Fruit fly (Drosophila melanogaster) whole organism, prepupa: ENCODE measurements around the gene gskt.
A peak's percentile ranks its signal among the peaks of the same experiment; 100 is the strongest.

Experiments
- Blimp-1 ChIP-seq: fragments of 200-800 bp; sonication (Bioruptor generic); optimal IDR thresholded peaks from 3 replicates; lab custom pipeline; 2017; ENCODE audit warnings: missing biosample characterization, missing genetic modification characterization, mild to moderate bottlenecking, moderate library complexity, missing genetic modification reagents
- CG10631 ChIP-seq: fragments of 200-800 bp; sonication (Bioruptor generic); optimal IDR thresholded peaks from 2 replicates; lab custom pipeline; 2016; ENCODE audit warnings: missing biosample characterization, missing genetic modification characterization
- CG10669 ChIP-seq: fragments of 200-800 bp; sonication (Bioruptor generic); optimal IDR thresholded peaks from 3 replicates; lab custom pipeline; 2018; ENCODE audit warnings: missing biosample characterization, mild to moderate bottlenecking, missing genetic modification characterization, moderate library complexity
- CG11294 ChIP-seq: fragments of 200-800 bp; sonication (Bioruptor generic); IDR thresholded peaks from 2 replicates; pipeline ENCODE4 v1.3.6; 2022; ENCODE audit warnings: missing biosample characterization, missing genetic modification characterization
- CG11762 ChIP-seq: fragments of 200-800 bp; sonication (Bioruptor generic); optimal IDR thresholded peaks from 3 replicates; lab custom pipeline; 2016; ENCODE audit warnings: missing biosample characterization, missing genetic modification characterization; ENCODE audit not compliant: insufficient read depth
- CG11902 ChIP-seq: fragments of 200-800 bp; sonication (Bioruptor generic); optimal IDR thresholded peaks from 3 replicates; lab custom pipeline; 2016; ENCODE audit warnings: missing biosample characterization, missing genetic modification characterization
- CG1621 ChIP-seq: fragments of 200-800 bp; sonication (Bioruptor generic); optimal IDR thresholded peaks from 3 replicates; lab custom pipeline; 2018; ENCODE audit warnings: missing biosample characterization, mild to moderate bottlenecking, missing genetic modification characterization
- CG16779 ChIP-seq: fragments of 200-800 bp; sonication (Bioruptor generic); optimal IDR thresholded peaks from 3 replicates; lab custom pipeline; 2017; ENCODE audit warnings: missing biosample characterization, mild to moderate bottlenecking, missing genetic modification characterization
- CG3032 ChIP-seq: fragments of 200-800 bp; optimal IDR thresholded peaks from 2 replicates; lab custom pipeline; 2019; ENCODE audit warnings: missing biosample characterization, mild to moderate bottlenecking, missing genetic modification characterization, moderate library complexity
- CG31627 ChIP-seq: fragments of 200-800 bp; sonication (Bioruptor generic); optimal IDR thresholded peaks from 3 replicates; lab custom pipeline; 2016; ENCODE audit warnings: missing biosample characterization, missing genetic modification characterization
- CG32006 ChIP-seq: fragments of 200-800 bp; sonication (Bioruptor generic); optimal IDR thresholded peaks from 3 replicates; lab custom pipeline; 2017; ENCODE audit warnings: missing biosample characterization, mild to moderate bottlenecking, missing genetic modification characterization
- CG34406 ChIP-seq: fragments of 200-800 bp; sonication (Bioruptor generic); optimal IDR thresholded peaks from 3 replicates; lab custom pipeline; 2016; ENCODE audit warnings: missing biosample characterization, missing genetic modification characterization
- CG3919 ChIP-seq: fragments of 200-800 bp; sonication (Bioruptor generic); optimal IDR thresholded peaks from 3 replicates; lab custom pipeline; 2016; ENCODE audit warnings: missing biosample characterization, missing genetic modification characterization
- CG4318 ChIP-seq: fragments of 200-800 bp; sonication (Bioruptor generic); optimal IDR thresholded peaks from 3 replicates; lab custom pipeline; 2017; ENCODE audit warnings: missing biosample characterization, mild to moderate bottlenecking, missing genetic modification characterization
- CG6163 ChIP-seq: fragments of 200-800 bp; sonication (Bioruptor generic); IDR thresholded peaks from 3 replicates; pipeline ENCODE4 v1.3.6; 2022; ENCODE audit warnings: missing biosample characterization, missing genetic modification characterization
- CG6276 ChIP-seq: fragments of 200-800 bp; sonication (Bioruptor generic); optimal IDR thresholded peaks from 2 replicates; lab custom pipeline; 2017; ENCODE audit warnings: missing biosample characterization, mild to moderate bottlenecking, missing genetic modification characterization
- CG6792 ChIP-seq: fragments of 200-800 bp; sonication (Bioruptor generic); optimal IDR thresholded peaks from 3 replicates; lab custom pipeline; 2016; ENCODE audit warnings: missing biosample characterization, missing genetic modification characterization
- CG6808 ChIP-seq: fragments of 200-800 bp; sonication (Bioruptor generic); optimal IDR thresholded peaks from 3 replicates; lab custom pipeline; 2017; ENCODE audit warnings: missing biosample characterization, missing genetic modification characterization, mild to moderate bottlenecking, moderate library complexity, missing genetic modification reagents
- CG7368 ChIP-seq: fragments of 200-800 bp; sonication (Bioruptor generic); optimal IDR thresholded peaks from 3 replicates; lab custom pipeline; 2016; ENCODE audit warnings: missing biosample characterization, missing genetic modification characterization
- CG8119 ChIP-seq: fragments of 200-800 bp; sonication (Bioruptor generic); IDR thresholded peaks from 3 replicates; pipeline ENCODE4 v1.3.6; 2022; ENCODE audit warnings: missing biosample characterization, missing genetic modification characterization
- CG8319 ChIP-seq: fragments of 200-800 bp; sonication (Bioruptor generic); optimal IDR thresholded peaks from 3 replicates; lab custom pipeline; 2016; ENCODE audit warnings: missing biosample characterization, missing genetic modification characterization
- CG8632 ChIP-seq: fragments of 200-800 bp; sonication (Bioruptor generic); optimal IDR thresholded peaks from 3 replicates; lab custom pipeline; 2016; ENCODE audit warnings: missing biosample characterization, missing genetic modification characterization
- CG9139 ChIP-seq: fragments of 200-800 bp; sonication (Bioruptor generic); optimal IDR thresholded peaks from 3 replicates; lab custom pipeline; 2017; ENCODE audit warnings: missing biosample characterization, mild to moderate bottlenecking, missing genetic modification characterization
- Eip75B ChIP-seq: fragments of 200-800 bp; sonication (Bioruptor generic); optimal IDR thresholded peaks from 3 replicates; lab custom pipeline; 2016; ENCODE audit warnings: missing biosample characterization, missing genetic modification characterization
- Eip78C ChIP-seq: fragments of 200-800 bp; sonication (Bioruptor generic); peaks from one replicate; lab custom pipeline; 2016; ENCODE audit warnings: missing biosample characterization, missing genetic modification characterization
- Ets21C ChIP-seq: fragments of 200-800 bp; sonication (Bioruptor generic); optimal IDR thresholded peaks from 3 replicates; lab custom pipeline; 2016; ENCODE audit warnings: missing biosample characterization, missing genetic modification characterization
- Ets96B ChIP-seq: fragments of 200-800 bp; optimal IDR thresholded peaks from 2 replicates; lab custom pipeline; 2019; ENCODE audit warnings: missing biosample characterization, mild to moderate bottlenecking, missing genetic modification characterization, moderate library complexity
- Gug ChIP-seq: fragments of 200-800 bp; sonication (Bioruptor generic); IDR thresholded peaks from 2 replicates; pipeline ENCODE4 v1.3.6; 2022; ENCODE audit warnings: missing biosample characterization, missing genetic modification characterization
- Hr38 ChIP-seq: sonication (Bioruptor generic); optimal IDR thresholded peaks from 2 replicates; lab custom pipeline; 2016; ENCODE audit warnings: missing biosample characterization, missing genetic modification characterization
- Hr4 ChIP-seq: fragments of 200-800 bp; sonication (Bioruptor generic); optimal IDR thresholded peaks from 3 replicates; lab custom pipeline; 2016; ENCODE audit warnings: missing biosample characterization, missing genetic modification characterization
- Lpt ChIP-seq: fragments of 200-800 bp; sonication (Bioruptor generic); optimal IDR thresholded peaks from 3 replicates; lab custom pipeline; 2016; ENCODE audit warnings: missing biosample characterization, missing genetic modification characterization
- Met ChIP-seq: fragments of 200-800 bp; sonication (Bioruptor generic); optimal IDR thresholded peaks from 3 replicates; lab custom pipeline; 2016; ENCODE audit warnings: missing biosample characterization, missing genetic modification characterization
- Smox ChIP-seq: fragments of 200-800 bp; sonication (Bioruptor generic); optimal IDR thresholded peaks from 3 replicates; lab custom pipeline; 2016; ENCODE audit warnings: missing biosample characterization, missing genetic modification characterization
- Sox102F ChIP-seq: fragments of 200-800 bp; sonication (Bioruptor generic); optimal IDR thresholded peaks from 2 replicates; lab custom pipeline; 2016; ENCODE audit warnings: missing biosample characterization, mild to moderate bottlenecking, missing genetic modification characterization
- Sox14 ChIP-seq: fragments of 200-800 bp; sonication (Bioruptor generic); optimal IDR thresholded peaks from 3 replicates; lab custom pipeline; 2016; ENCODE audit warnings: missing biosample characterization, missing genetic modification characterization
- Sox15 ChIP-seq: fragments of 200-800 bp; sonication (Bioruptor generic); optimal IDR thresholded peaks from 3 replicates; lab custom pipeline; 2016; ENCODE audit warnings: missing biosample characterization, missing genetic modification characterization
- cyc ChIP-seq: fragments of 200-800 bp; sonication (Bioruptor generic); optimal IDR thresholded peaks from 3 replicates; lab custom pipeline; 2016; ENCODE audit warnings: missing biosample characterization, missing genetic modification characterization
- dac ChIP-seq: fragments of 200-800 bp; sonication (Bioruptor generic); optimal IDR thresholded peaks from 2 replicates; lab custom pipeline; 2017; ENCODE audit warnings: missing biosample characterization, mild to moderate bottlenecking, missing genetic modification characterization
- eg ChIP-seq: fragments of 200-800 bp; sonication (Bioruptor generic); IDR thresholded peaks from 3 replicates; pipeline ENCODE4 v1.3.6; 2022; ENCODE audit warnings: missing biosample characterization, missing genetic modification characterization
- esn ChIP-seq: fragments of 200-800 bp; sonication (Bioruptor generic); optimal IDR thresholded peaks from 2 replicates; lab custom pipeline; 2016; ENCODE audit warnings: missing biosample characterization, mild to moderate bottlenecking, missing genetic modification characterization, moderate library complexity
- fd59A ChIP-seq: fragments of 200-800 bp; sonication (Bioruptor generic); optimal IDR thresholded peaks from 2 replicates; lab custom pipeline; 2017; ENCODE audit warnings: missing biosample characterization, mild to moderate bottlenecking, missing genetic modification characterization, missing genetic modification reagents
- fd85E ChIP-seq: fragments of 200-800 bp; sonication (Bioruptor generic); optimal IDR thresholded peaks from 3 replicates; lab custom pipeline; 2016; ENCODE audit warnings: missing biosample characterization, missing genetic modification characterization
- fkh ChIP-seq: fragments of 200-800 bp; sonication (Bioruptor generic); optimal IDR thresholded peaks from 3 replicates; lab custom pipeline; 2017; ENCODE audit warnings: missing biosample characterization, mild to moderate bottlenecking, missing genetic modification characterization, moderate library complexity
- lz ChIP-seq: fragments of 200-800 bp; sonication (Bioruptor generic); optimal IDR thresholded peaks from 3 replicates; lab custom pipeline; 2016; ENCODE audit warnings: missing biosample characterization, missing genetic modification characterization
- net ChIP-seq: fragments of 200-800 bp; sonication (Bioruptor generic); optimal IDR thresholded peaks from 3 replicates; lab custom pipeline; 2016; ENCODE audit warnings: missing biosample characterization, missing genetic modification characterization
- pdm3 ChIP-seq: fragments of 200-800 bp; sonication (Bioruptor generic); optimal IDR thresholded peaks from 3 replicates; lab custom pipeline; 2016; ENCODE audit warnings: missing biosample characterization, missing genetic modification characterization
- ss ChIP-seq, 2 experiments: fragments of 200-800 bp; sonication (Bioruptor generic); optimal IDR thresholded peaks; 2 replicates in 1 of 2; 3 replicates in 1 of 2; lab custom pipeline; 2017 to 2018; ENCODE audit warnings: mild to moderate bottlenecking in 2 of 2, missing biosample characterization in 2 of 2, missing genetic modification characterization in 2 of 2, moderate library complexity in 1 of 2
- svp ChIP-seq: fragments of 200-800 bp; sonication (Bioruptor generic); peaks from one replicate; lab custom pipeline; 2016; ENCODE audit warnings: missing biosample characterization, missing genetic modification characterization
- topi ChIP-seq: fragments of 200-800 bp; sonication (Bioruptor generic); optimal IDR thresholded peaks from 3 replicates; lab custom pipeline; 2016; ENCODE audit warnings: missing biosample characterization, missing genetic modification characterization
- vri ChIP-seq: fragments of 200-800 bp; sonication (Bioruptor generic); optimal IDR thresholded peaks from 3 replicates; lab custom pipeline; 2016; ENCODE audit warnings: missing biosample characterization, mild to moderate bottlenecking, missing genetic modification characterization

The gskt gene

dm6 chr3R:31404499-31405276, 32.5 kb downstream of the gskt start, which contains the start of gene Gprk2:
TSS of gene Gprk2 (plus strand) at chr3R:31405245.
- TF ChIP-seq net (peak; percentile 100), CG6163 (peak; percentile 100), topi (GFP tag; lab: Kevin White, UChicago) (peak; percentile 100), Smox (GFP tag; lab: Kevin White, UChicago) (peak; percentile 100), CG6792 (peak; percentile 100), cyc (GFP tag; lab: Kevin White, UChicago) (peak; percentile 100), vri (peak; percentile 100), esn (peak; percentile 100), CG3032 (peak; percentile 100), Hr4 (GFP tag; lab: Kevin White, UChicago) (peak; percentile 100), CG34406 (peak; percentile 100), CG8119 (peak; percentile 100), eg (peak; percentile 100), fkh (GFP tag; lab: Kevin White, UChicago) (peak; percentile 95), CG9139 (GFP tag; lab: Kevin White, UChicago) (peak; percentile 100), ss (GFP tag; optimal IDR thresholded peaks at IDR 0.05; lab: Kevin White, UChicago) (peak; percentile 99 to 100), Lpt (GFP tag; lab: Kevin White, UChicago) (peak; percentile 100), fd85E (peak; percentile 99), fd59A (GFP tag; lab: Kevin White, UChicago) (peak; percentile 100), CG16779 (peak; percentile 99), CG10669 (peak; percentile 100), CG11294 (GFP tag; lab: Robert Waterston, UW) (peak; percentile 100), CG3919 (GFP tag; lab: Kevin White, UChicago) (peak; percentile 100), CG10631 (GFP tag; lab: Kevin White, UChicago) (peak; percentile 100), CG4318 (GFP tag; lab: Kevin White, UChicago) (peak; percentile 100), Sox14 (GFP tag; lab: Kevin White, UChicago) (peak; percentile 100), Ets21C (GFP tag; lab: Kevin White, UChicago) (peak; percentile 100), Sox15 (GFP tag; lab: Kevin White, UChicago) (peak; percentile 100), CG31627 (GFP tag; lab: Kevin White, UChicago) (peak; percentile 100), dac (GFP tag; lab: Kevin White, UChicago) (peak; percentile 100), CG8632 (GFP tag; lab: Kevin White, UChicago) (peak; percentile 100), Blimp-1 (peak; percentile 99), Ets96B (tag; lab: Kevin White, UChicago) (peak; percentile 100), Eip75B (GFP tag; lab: Kevin White, UChicago) (peak; percentile 100), lz (GFP tag; lab: Kevin White, UChicago) (peak; percentile 100), Hr38 (GFP tag; lab: Kevin White, UChicago) (peak; percentile 99), CG11902 (GFP tag; lab: Kevin White, UChicago) (peak; percentile 100), pdm3 (GFP tag; lab: Kevin White, UChicago) (peak; percentile 100), Gug (peak; percentile 100), CG8319 (GFP tag; lab: Kevin White, UChicago) (peak; percentile 99), Eip78C (GFP tag; lab: Kevin White, UChicago) (peak; percentile 100), CG1621 (tag; lab: Kevin White, UChicago) (peak; percentile 100), CG32006 (GFP tag; lab: Kevin White, UChicago) (peak; percentile 100), Sox102F (GFP tag; lab: Kevin White, UChicago) (peak; percentile 100), svp (GFP tag; lab: Kevin White, UChicago) (peak; percentile 100), Met (GFP tag; lab: Kevin White, UChicago) (peak; percentile 100), CG6808 (peak; percentile 99), CG11762 (GFP tag; lab: Kevin White, UChicago) (peak; percentile 100), CG6276 (GFP tag; lab: Kevin White, UChicago) (peak; percentile 100), CG7368 (GFP tag; lab: Kevin White, UChicago) (peak; percentile 100)
